Worm (Caenorhabditis elegans): Measurements from ENCODE around the gene ZK228.10.
"Not testable (repeated sequence)": the region's sequence is repeated elsewhere in the genome, so short reads cannot be mapped to it uniquely, and the experiment has no call there.

The ZK228.10 gene

ce11 chrV:18456574-18456973 lies at the start of gene ZK228.10:
TSS of gene ZK228.10 (plus strand) at chrV:18456874.
- no peak for TF ChIP-seq unc-62 (GFP tag; optimal IDR thresholded peaks at IDR 0.05)

ce11 chrV:18410142-18410541 lies 46.5 kb upstream of the ZK228.10 start, which contains the start of gene srh-207:
TSS of gene srh-207 (minus strand) at chrV:18410242.
- TF ChIP-seq unc-62 (GFP tag; optimal IDR thresholded peaks at IDR 0.05), result no peak

- no peak for TF ChIP-seq unc-62 (GFP tag; optimal IDR thresholded peaks at IDR 0.05)
Measured at ce11 chrV:18412351-18412750, 44.3 kb upstream of the ZK228.10 start.

- no peak for TF ChIP-seq unc-62 (GFP tag; optimal IDR thresholded peaks at IDR 0.05)
Measured at ce11 chrV:18412887-18413286, 43.8 kb upstream of the ZK228.10 start, which contains the start of gene ZK262.2. TSS of gene ZK262.2 (minus strand) at chrV:18412987.

- TF ChIP-seq unc-62 (GFP tag; optimal IDR thresholded peaks at IDR 0.05), result no peak
Measured at ce11 chrV:18414051-18414450, 42.6 kb upstream of the ZK228.10 start, which contains the start of gene txt-8. TSS of gene txt-8 (plus strand) at chrV:18414351.

ce11 chrV:18420797-18421196 lies 35.9 kb upstream of the ZK228.10 start, which contains the start of gene srj-26:
TSS of gene srj-26 (plus strand) at chrV:18421097.
- no peak for TF ChIP-seq unc-62 (GFP tag; optimal IDR thresholded peaks at IDR 0.05)

ce11 chrV:18424471-18424870 lies 32.2 kb upstream of the ZK228.10 start, which contains the start of gene ZK262.4:
TSS of gene ZK262.4 (minus strand) at chrV:18424571.
- TF ChIP-seq unc-62 (GFP tag; optimal IDR thresholded peaks at IDR 0.05), result no peak

- no peak for TF ChIP-seq unc-62 (GFP tag; optimal IDR thresholded peaks at IDR 0.05)
Measured at ce11 chrV:18425544-18425943, 31.1 kb upstream of the ZK228.10 start, which contains the start of gene ZK262.19. TSS of gene ZK262.19 (minus strand) at chrV:18425644.

- no peak for TF ChIP-seq unc-62 (GFP tag; optimal IDR thresholded peaks at IDR 0.05)
Measured at ce11 chrV:18426280-18426679, 30.4 kb upstream of the ZK228.10 start, which contains the start of gene srw-83. TSS of gene srw-83 (plus strand) at chrV:18426580.

ce11 chrV:18430826-18431225 lies 25.8 kb upstream of the ZK228.10 start:
- no peak for TF ChIP-seq unc-62 (GFP tag; optimal IDR thresholded peaks at IDR 0.05)

ce11 chrV:18431450-18431849 lies 25.2 kb upstream of the ZK228.10 start, which contains the start of gene srw-82:
TSS of gene srw-82 (plus strand) at chrV:18431750.
- TF ChIP-seq unc-62 (GFP tag; optimal IDR thresholded peaks at IDR 0.05), result no peak

- TF ChIP-seq unc-62 (GFP tag; optimal IDR thresholded peaks at IDR 0.05), result no peak
Measured at ce11 chrV:18434961-18435360, 21.7 kb upstream of the ZK228.10 start, which contains the start of gene ZK262.20. TSS of gene ZK262.20 (minus strand) at chrV:18435061.

- TF ChIP-seq unc-62 (GFP tag; optimal IDR thresholded peaks at IDR 0.05), result no peak
Measured at ce11 chrV:18438081-18438480, 18.6 kb upstream of the ZK228.10 start, which contains the start of gene ZK262.8. TSS of gene ZK262.8 (plus strand) at chrV:18438381.

ce11 chrV:18439469-18439868 lies 17.2 kb upstream of the ZK228.10 start, which contains the start of gene ZK262.9:
TSS of gene ZK262.9 (plus strand) at chrV:18439769.
- TF ChIP-seq unc-62 (GFP tag; optimal IDR thresholded peaks at IDR 0.05), result not testable (repeated sequence)

- TF ChIP-seq unc-62 (GFP tag; optimal IDR thresholded peaks at IDR 0.05), result no peak
Measured at ce11 chrV:18444118-18444517, 12.6 kb upstream of the ZK228.10 start, which contains the start of gene ZK228.1. TSS of gene ZK228.1 (plus strand) at chrV:18444418.

- no peak for TF ChIP-seq unc-62 (GFP tag; optimal IDR thresholded peaks at IDR 0.05)
Measured at ce11 chrV:18461200-18461728, 4.6 kb downstream of the ZK228.10 start, which contains the start of gene ZK228.3. TSS of gene ZK228.3 (minus strand) at chrV:18461250.

ce11 chrV:18462365-18462837 lies 5.7 kb downstream of the ZK228.10 start, which contains the start of gene ZK228.4:
TSS of gene ZK228.4 (plus strand) at chrV:18462787.
- TF ChIP-seq unc-62 (GFP tag; optimal IDR thresholded peaks at IDR 0.05), result no peak

Data from whole organism, dauer.